Fruit fly (Drosophila melanogaster) ovary, adult (tissue): ENCODE data around the gene CG5381.

ENCODE experiments used
- CG17801 ChIP-seq: fragments of 200-800 bp; optimal IDR thresholded peaks from 2 replicates; lab custom pipeline; 2019; ENCODE audit warnings: missing biosample characterization, mild to moderate bottlenecking, missing genetic modification characterization, moderate library complexity; ENCODE audit not compliant: partially characterized antibody

The CG5381 gene

dm6 chr2L:10272224-10272623 lies 50.7 kb downstream of the CG5381 start, which contains the start of gene trk:
trk (minus strand) TSS chr2L:10272324.
- peak; percentile 34 for TF ChIP-seq CG17801 (GFP tag; lab: Kevin White, UChicago)

dm6 chr2L:10269854-10270253 lies 53.0 kb downstream of the CG5381 start, which contains the start of gene Mulk:
Mulk (plus strand) TSS chr2L:10270051.
- TF ChIP-seq CG17801 (GFP tag; lab: Kevin White, UChicago), result no peak

- TF ChIP-seq CG17801 (GFP tag; lab: Kevin White, UChicago), result no peak
Observed at dm6 chr2L:10268688-10269087, 54.2 kb downstream of the CG5381 start, which contains the start of gene CG4957. CG4957 (plus strand) TSS chr2L:10268872.
